Worm (Caenorhabditis elegans) whole organism, L3 larva: Measurements from ENCODE around the gene phg-1.

Source experiments
- nhr-76 ChIP-seq: fragments of 150-350 bp; sonication (generic microtip); optimal IDR thresholded peaks from 5 replicates; lab custom pipeline; 2014; ENCODE audit warnings: missing biosample characterization, missing genetic modification characterization
- skn-1 ChIP-seq: fragments of 150-350 bp; optimal IDR thresholded peaks from 2 replicates; lab custom pipeline; 2014; ENCODE audit warnings: missing biosample characterization, missing genetic modification characterization

ce11 chrII:10146488-10146887 is 9.0 kb downstream of the phg-1 start, which contains the start of gene pax-3:
- no peak for TF ChIP-seq nhr-76
- no peak for TF ChIP-seq skn-1 (tag; lab: Kevin White, UChicago)
